Worm (Caenorhabditis elegans): ENCODE measurements around the gene polk-1.

DNA sequence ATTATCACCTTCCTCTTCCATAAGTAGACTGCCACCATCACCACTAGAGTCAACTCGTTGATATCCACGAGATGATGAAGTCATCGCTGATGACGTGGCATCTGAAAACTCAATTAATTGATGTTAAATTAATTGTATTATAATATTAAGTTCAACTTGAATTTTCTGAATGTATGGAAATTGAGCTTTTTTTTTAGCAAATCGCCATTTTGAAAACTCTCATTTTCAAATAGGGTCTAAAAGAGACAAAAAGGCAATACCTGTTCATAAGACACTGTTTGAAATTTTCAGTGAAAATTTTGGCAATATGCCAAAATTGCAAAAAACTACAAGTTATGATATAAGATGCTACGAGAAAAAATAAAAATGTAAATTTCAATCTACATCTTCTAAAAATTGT lies 15.2 kb upstream of the polk-1 start, which contains the start of gene twk-7:
- TF ChIP-seq tab-1 (GFP tag; IDR thresholded peaks at IDR 0.05), result no peak
- TF ChIP-seq ztf-29 (GFP tag; IDR thresholded peaks at IDR 0.05), result no peak
- no peak for TF ChIP-seq cog-1 (tag; optimal IDR thresholded peaks at IDR 0.05)
- TF ChIP-seq T22C8.4 (GFP tag; IDR thresholded peaks at IDR 0.05), result no peak
- no peak for TF ChIP-seq klf-2 (GFP tag; conservative IDR thresholded peaks at IDR 0.05)
- TF ChIP-seq med-1 (GFP tag; optimal IDR thresholded peaks at IDR 0.05; ENCODE audit: insufficient read depth), result no peak
- no peak for TF ChIP-seq ref-1 (GFP tag; conservative IDR thresholded peaks at IDR 0.05)
- TF ChIP-seq flt-1 (GFP tag; IDR thresholded peaks at IDR 0.05), result no peak
